Fruit fly (Drosophila melanogaster) ovary, adult (tissue): ENCODE measurements around the gene CG4982.

Source experiments
- CG17801 ChIP-seq: fragments of 200-800 bp; optimal IDR thresholded peaks from 2 replicates; lab custom pipeline; 2019; ENCODE audit warnings: missing biosample characterization, mild to moderate bottlenecking, missing genetic modification characterization, moderate library complexity; ENCODE audit not compliant: partially characterized antibody

Gene CG4982

DNA sequence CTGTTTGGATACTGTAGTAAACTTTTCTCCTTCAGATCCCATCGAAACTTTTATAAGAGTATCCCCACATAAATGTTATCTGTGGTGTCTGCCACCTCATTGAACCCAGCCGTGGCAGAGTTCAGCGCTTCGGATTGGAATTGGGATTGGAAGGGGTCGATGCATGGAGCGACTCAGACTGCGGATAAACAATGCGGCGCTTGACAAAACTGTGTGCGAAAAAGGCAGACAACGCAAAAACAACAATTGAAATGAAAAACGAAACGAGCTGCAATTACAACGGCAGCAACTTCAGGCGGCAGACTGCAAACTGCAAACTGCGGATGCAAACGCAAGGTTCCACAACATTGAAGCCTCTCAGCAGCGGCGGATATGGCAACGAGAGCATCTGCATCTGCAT is 12.7 kb downstream of the CG4982 start, which contains the start of gene CG13062:
Gene CG13062, plus strand, starts transcription at position 301 of the 400 bp plus-strand sequence.
- no peak for TF ChIP-seq CG17801 (GFP tag; lab: Kevin White, UChicago)

DNA sequence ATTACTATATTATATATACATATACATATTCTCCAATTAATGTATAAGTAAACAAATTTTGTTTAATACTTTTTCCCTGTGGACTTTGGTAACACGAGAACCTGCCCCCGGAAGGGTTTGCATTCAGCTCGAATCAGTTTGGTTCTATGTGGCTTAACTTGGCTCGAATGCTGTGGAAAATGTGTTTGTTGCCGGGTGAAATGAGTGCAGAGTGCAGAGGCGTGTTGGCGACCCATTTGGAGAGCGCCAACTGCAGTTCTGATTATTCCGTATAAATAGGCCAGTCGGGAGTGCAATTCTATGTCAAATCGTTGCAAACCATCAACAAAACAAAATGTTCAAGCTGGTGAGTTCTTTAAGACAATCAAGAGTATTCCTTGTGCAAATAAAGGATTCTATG is 16.5 kb downstream of the CG4982 start, which contains the start of gene Nplp3:
Gene Nplp3, plus strand, starts transcription at position 301 of the 400 bp plus-strand sequence.
- no peak for TF ChIP-seq CG17801 (GFP tag; lab: Kevin White, UChicago)

DNA sequence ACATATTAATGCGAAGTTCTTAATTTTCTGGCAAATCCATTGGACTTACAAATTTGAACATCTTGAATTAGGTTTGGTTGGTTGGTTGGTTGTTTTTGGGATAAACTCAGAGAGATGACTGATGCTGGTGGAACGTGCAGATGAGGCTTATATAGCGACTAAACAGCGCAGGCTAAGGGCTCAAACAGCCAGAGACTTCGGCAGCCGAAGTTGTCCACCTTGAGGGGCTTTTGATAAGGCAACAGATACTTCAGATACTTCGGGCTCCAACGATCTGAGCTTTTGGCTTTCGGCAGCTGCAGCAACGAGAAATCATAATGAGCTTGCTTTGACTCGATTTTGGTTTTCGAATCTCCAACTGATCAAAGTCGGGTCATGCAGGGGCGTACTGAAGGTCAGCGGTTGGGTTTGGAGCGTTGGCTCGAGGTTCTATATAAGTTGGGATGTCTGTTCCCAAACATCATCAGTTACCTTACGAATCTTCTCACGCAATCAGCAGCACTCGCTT is 18.2 kb downstream of the CG4982 start, which contains the start of the genes CG13041 and CG13060:
Gene CG13041, minus strand, starts transcription at position 128 of the 508 bp plus-strand sequence.
Gene CG13060, plus strand, starts transcription at position 458 of the 508 bp plus-strand sequence.
- no peak for TF ChIP-seq CG17801 (GFP tag; lab: Kevin White, UChicago)

DNA sequence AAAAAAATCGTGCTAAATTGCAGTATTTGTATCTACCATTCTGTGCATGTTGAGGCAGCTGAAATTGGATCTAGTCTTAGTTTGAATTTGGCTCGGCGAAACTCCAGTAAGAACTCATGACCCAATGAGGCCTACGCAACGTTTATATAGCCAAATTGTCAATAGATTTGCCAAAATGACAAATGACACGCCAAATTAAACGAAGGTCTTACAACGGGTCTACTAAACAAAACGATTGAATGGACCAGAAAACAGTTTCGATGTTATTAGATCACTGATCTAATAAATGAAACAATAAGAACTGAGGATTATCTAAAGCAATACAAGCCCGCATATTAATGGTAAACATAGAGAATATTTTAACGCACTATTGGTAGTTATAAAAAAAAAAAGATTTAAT is 19.9 kb downstream of the CG4982 start, which contains the start of gene CG42718:
Gene CG42718, minus strand, starts transcription at position 101 of the 400 bp plus-strand sequence.
- TF ChIP-seq CG17801 (GFP tag; lab: Kevin White, UChicago), result no peak

DNA sequence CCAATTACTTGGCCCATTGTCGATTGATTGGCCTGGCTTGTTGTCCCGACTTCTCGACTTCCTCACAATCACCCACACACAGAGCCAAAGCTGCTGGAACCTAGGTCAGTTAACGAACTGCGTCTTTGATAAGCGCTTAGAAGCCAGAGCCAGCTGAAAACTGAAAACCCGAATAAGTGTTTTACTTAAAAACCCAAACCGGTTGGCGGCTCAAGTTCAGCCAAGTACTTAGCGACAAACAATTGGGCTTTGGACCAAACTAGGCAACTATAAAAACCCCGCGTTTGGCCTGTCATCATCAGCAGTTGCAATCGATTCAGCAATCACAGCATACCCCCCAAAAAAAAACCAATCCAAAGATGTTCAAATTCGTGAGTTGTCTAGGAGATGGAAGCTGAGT is 22.1 kb downstream of the CG4982 start, which contains the start of gene CG13059:
Gene CG13059, plus strand, starts transcription at position 301 of the 400 bp plus-strand sequence.
- TF ChIP-seq CG17801 (GFP tag; lab: Kevin White, UChicago), result no peak

DNA sequence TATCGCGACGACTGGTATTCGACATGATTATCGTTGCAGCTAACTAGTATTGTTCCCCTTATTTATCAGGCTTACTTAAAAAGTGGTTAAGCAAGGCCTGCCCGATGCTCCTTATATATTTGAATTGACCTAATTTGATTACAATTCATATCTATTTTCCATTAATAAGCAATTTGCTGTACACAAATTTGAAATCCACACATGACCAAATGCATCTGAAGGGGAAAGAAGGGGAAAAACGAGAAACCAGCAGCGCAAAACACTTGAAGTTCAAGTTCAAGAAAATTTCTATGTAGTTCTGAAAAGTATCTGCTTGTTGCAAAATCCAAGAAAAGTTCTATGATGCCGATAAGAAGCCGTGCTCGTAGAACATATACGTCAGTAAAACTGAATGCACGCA is 25.4 kb downstream of the CG4982 start, which contains the start of the genes CG13040 and CG13039:
Gene CG13040, minus strand, starts transcription at position 101 of the 400 bp plus-strand sequence.
Gene CG13039, minus strand, starts transcription at position 106 of the 400 bp plus-strand sequence.
- no peak for TF ChIP-seq CG17801 (GFP tag; lab: Kevin White, UChicago)

DNA sequence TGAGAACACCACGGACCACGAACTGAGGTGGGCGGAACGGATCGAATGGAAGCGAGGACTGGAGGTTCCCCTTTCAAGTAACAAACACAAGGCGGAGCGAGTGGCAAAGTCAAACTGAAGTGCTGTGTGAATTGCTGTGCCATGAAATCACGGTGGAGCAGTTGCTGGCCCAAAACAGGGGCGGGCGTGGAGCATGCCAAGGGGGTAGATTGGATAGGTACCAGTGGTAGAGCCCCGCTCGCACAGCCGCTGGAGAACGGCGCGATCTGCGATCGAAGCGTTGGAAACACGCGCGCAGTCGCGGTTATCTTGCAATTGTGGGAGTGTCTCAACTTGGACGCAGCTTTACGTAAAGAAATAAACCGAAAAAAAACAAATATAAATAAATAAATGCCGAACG is 26.5 kb downstream of the CG4982 start, which contains the start of gene CG13038:
Gene CG13038, minus strand, starts transcription at position 118 of the 400 bp plus-strand sequence.
- TF ChIP-seq CG17801 (GFP tag; lab: Kevin White, UChicago), result no peak

DNA sequence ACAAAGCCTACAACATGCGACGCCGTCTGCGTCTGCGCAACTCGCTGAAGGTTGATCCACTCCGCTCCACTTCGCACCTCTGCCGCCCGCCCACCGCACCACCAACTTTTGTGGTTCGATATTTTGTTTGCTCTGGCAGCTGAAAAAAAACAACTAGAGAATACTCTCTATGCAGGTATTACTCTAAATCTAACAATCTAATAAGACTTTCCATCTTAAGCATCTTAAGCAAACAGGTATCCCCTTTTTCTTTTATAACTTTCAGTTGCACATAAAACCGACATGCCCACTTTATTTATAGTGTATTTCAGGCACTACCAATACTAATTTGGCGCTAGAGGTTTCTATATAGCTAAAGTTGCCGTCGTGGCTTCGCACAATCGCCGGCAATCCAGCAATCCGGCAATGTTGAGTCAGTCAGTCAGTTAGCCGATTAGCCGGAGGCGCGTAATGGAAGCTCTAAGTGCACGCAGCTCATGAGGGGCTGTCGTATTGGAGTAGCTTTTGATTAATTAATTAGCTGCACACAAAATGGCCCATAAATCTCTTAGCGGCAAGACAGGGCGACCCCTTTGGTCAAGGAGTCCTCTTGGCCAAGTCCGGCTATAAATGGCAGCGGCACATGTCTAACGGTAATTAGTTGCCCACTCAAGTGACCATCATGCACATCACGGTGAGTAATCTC is 27.1 kb downstream of the CG4982 start, which contains the start of gene CG13058:
Gene CG13058, plus strand, starts transcription at position 635 of the 685 bp plus-strand sequence.
- no peak for TF ChIP-seq CG17801 (GFP tag; lab: Kevin White, UChicago)

DNA sequence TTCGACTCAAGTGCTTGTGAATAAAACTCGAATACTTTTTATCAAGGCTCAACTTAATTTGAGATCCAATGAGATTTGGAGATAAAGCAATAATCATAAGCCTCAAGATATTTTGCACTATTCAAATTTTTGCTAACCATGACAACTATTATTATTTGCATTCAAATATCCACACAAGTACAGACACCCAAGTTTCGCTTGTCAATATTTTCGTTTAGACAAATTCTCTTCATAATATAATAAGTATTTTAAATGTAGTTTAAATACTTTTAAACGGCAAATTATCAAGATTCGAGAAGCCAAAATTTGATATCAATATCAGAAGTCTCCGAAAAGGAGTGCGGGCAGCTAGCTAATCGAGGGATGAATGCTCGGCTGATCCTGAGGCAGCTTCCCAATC is 28.2 kb downstream of the CG4982 start, which contains the start of gene CG33061:
Gene CG33061, plus strand, starts transcription at position 301 of the 400 bp plus-strand sequence.
- TF ChIP-seq CG17801 (GFP tag; lab: Kevin White, UChicago), result no peak

DNA sequence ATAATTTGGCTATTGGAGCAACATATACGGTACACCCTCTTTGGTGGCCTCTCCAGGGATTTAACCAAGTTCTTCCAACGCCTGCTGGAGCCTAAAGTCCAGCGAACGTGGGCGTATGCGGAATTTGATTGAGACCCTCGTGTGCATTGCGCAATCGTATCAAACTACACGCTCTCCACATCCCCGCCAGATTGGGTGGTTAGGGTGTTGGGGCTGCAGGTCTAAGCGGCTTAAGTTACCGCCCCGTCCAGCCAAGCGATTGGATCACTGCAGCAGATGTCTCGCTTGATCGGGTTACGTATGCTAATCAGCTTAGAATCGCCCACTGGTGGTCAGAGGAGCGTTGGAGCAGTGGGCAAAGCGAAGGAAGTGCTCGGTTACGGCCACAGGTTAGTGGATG is 29.5 kb downstream of the CG4982 start, which contains the start of gene CG33060:
Gene CG33060, plus strand, starts transcription at position 301 of the 400 bp plus-strand sequence.
- no peak for TF ChIP-seq CG17801 (GFP tag; lab: Kevin White, UChicago)

DNA sequence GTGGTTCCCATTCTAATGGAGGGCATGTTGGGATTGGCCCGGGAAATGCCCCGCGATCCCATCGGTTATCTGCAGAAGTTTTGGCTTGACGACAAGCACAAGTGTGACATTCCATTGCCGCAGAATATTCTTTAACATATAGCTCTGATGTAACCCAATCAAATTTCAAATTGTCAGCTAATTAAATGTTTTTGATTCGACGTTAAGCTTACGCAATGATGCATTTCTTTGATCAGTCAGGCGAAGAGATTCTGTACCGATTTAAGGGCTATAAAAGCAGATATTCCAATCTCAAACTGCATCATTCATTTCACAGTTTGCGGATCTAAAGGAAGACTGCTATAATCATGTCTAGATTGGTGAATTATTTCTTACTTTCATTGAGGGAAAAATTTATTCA is 30.4 kb downstream of the CG4982 start, which contains the start of gene retinin:
Gene retinin, plus strand, starts transcription at position 301 of the 400 bp plus-strand sequence.
- TF ChIP-seq CG17801 (GFP tag; lab: Kevin White, UChicago), result no peak

DNA sequence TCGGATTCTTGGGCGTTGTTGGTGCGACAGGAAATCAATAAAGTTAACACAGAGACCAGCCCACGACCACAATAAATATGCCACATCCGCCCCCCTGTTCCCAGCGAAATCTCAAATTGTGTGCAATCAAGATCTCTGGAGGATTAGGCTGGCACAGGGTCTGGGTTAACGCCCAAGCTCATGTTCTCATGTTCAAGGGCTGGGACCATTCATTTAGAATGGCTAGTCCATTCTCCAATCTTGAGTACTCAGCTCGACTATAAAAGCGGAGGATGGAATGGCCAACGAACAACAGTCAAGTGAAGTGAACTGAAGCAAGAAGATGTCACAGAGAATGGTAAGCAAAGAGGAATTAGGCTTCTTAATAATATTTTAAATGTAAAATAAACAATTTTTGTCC is 31.8 kb downstream of the CG4982 start, which contains the start of gene CG13056:
Gene CG13056, plus strand, starts transcription at position 301 of the 400 bp plus-strand sequence.
- TF ChIP-seq CG17801 (GFP tag; lab: Kevin White, UChicago), result no peak

DNA sequence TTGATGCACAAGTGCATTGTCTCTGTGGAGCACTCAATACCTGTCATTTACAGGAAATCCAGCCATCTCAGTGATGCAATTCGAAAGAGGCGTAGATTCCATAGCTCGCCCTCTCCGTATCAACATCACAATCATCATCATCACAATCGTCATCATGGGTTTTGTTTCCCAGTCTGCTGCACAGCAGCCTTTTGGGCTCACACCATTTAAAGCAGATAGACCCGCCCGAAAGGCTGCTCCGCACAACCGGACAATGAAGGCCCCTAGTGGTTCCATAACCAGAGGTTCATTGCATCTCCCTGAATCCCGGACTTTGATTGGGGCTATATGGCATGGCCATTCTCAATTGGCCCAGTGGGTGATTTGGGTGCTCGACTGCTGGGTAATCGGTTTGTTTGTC is 33.6 kb downstream of the CG4982 start:
- TF ChIP-seq CG17801 (GFP tag; lab: Kevin White, UChicago), result no peak

DNA sequence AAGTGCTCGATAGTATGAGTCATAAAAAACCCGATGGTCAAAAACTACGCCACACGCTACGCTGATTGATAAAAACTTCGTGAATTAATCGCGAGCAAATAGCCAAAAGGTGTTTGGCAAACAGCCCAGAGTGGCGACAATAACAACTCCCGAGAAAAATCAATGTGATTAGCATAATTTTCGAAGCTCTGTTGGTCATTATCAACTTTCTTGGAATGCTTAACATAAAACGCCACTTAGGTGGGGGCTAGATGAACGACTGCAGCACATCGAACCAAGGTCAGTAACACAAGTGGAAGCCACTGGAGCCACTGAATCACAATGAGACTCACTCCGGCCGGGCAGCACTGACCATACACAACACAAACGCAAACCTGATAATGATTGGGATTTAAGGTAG is 36.5 kb downstream of the CG4982 start:
- no peak for TF ChIP-seq CG17801 (GFP tag; lab: Kevin White, UChicago)

DNA sequence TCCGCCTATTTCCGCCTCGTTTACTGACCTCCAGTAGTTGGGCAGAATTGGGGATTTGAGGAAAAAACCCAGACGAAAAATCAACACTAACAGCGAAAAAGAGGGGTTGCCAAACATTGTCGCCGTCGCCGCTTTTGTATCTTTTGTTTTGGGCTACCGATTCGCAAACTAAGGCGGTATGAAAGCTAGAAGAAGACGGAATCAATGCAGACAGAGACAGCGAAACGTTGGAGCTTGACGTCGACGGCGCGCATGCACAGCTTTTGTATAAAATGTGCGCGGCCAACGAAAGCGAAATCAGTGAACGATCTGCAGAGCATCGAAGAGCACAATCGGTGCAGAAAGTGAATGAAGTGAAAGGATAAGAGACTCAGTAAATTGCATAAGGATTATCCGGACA is 37.5 kb downstream of the CG4982 start, which contains the start of gene CG4998:
Gene CG4998, plus strand, starts transcription at position 301 of the 400 bp plus-strand sequence.
- TF ChIP-seq CG17801 (GFP tag; lab: Kevin White, UChicago), result no peak
